Fruit fly (Drosophila melanogaster): ENCODE measurements around the gene Archease.
A peak's percentile ranks its signal among the peaks of the same experiment; 100 is the strongest.

Gene Archease

DNA sequence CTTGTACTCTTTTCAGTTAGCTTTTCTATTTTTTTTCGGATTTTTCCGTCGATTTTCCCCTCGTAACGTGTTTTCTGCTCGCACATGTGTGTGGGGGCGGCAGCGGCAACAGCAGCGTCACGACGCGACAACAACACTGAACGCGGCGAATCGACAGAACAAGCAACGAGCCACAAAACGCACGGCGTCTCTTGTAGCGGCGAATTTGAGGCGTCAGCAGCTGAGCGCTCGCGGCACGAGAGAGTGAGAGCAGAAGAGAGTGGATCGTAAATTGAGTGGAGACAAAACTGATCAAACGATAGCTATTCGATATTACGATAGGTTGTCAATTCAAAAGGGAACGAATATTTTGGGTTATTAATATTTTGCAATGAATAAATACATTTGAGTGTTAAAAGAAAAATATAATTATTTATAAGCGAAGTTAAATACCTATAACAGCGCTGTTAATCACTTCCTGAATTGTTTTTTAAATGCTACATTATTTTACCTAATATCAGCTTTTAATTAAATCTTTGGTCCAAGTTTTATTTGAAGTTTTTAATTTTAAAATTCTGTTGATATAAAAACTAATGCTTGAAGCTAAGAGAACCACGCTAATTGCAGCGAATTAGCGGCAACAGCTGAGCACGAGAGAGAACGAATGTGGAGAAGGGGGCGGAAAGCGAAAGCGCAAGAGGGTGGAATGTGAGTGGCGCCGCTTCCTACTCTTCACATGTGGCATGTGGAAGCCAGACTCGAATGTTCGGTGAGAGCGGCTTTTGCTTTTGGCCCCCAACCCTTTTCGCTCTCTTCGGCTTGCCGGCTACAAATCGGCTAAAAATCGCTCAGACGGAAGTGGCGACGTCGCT, 29.6 kb downstream of the Archease start (continued):
- peak; percentile 13 for TF ChIP-seq CG4820 (GFP tag; optimal IDR thresholded peaks at IDR 0.05)
- peak; percentile 52 for TF ChIP-seq Asciz (GFP tag; optimal IDR thresholded peaks at IDR 0.05)
- no peak for TF ChIP-seq CG30431 (GFP tag; optimal IDR thresholded peaks at IDR 0.05)
- TF ChIP-seq CG42726 (GFP tag; IDR thresholded peaks at IDR 0.05; ENCODE audit: partially characterized antibody), result no peak
- TF ChIP-seq fd96Cb (tag; optimal IDR thresholded peaks at IDR 0.05), result peak; percentile 38
- TF ChIP-seq CG17385 (GFP tag; optimal IDR thresholded peaks at IDR 0.05), result no peak
- no peak for TF ChIP-seq fru (optimal IDR thresholded peaks at IDR 0.05)
- TF ChIP-seq vvl (GFP tag; IDR thresholded peaks at IDR 0.05), result no peak
- TF ChIP-seq stc (GFP tag; IDR thresholded peaks at IDR 0.05), result no peak
- no peak for TF ChIP-seq Aef1 (GFP tag; IDR thresholded peaks at IDR 0.05)
- TF ChIP-seq CG14860 (GFP tag; IDR thresholded peaks at IDR 0.05; ENCODE audit: partially characterized antibody), result no peak
- peak; percentile 59 for TF ChIP-seq mirr (GFP tag; optimal IDR thresholded peaks at IDR 0.05)
- TF ChIP-seq CHES-1-like (GFP tag; optimal IDR thresholded peaks at IDR 0.05), result no peak
- no peak for TF ChIP-seq Dfd (GFP tag; optimal IDR thresholded peaks at IDR 0.05)
- TF ChIP-seq schlank (tag; optimal IDR thresholded peaks at IDR 0.05), result no peak
- no peak for TF ChIP-seq zfh1 (GFP tag; IDR thresholded peaks at IDR 0.05)
- TF ChIP-seq Bgb (GFP tag; IDR thresholded peaks at IDR 0.05; ENCODE audit: partially characterized antibody), result no peak
- peak; percentile 47 for TF ChIP-seq CG10267 (tag; optimal IDR thresholded peaks at IDR 0.05)
- TF ChIP-seq CG4617 (GFP tag; optimal IDR thresholded peaks at IDR 0.05; ENCODE audit: borderline replicate concordance), result no peak
- TF ChIP-seq Hsf (GFP tag; optimal IDR thresholded peaks at IDR 0.05), result no peak
- TF ChIP-seq NC2α (GFP tag; optimal IDR thresholded peaks at IDR 0.05), result no peak
- TF ChIP-seq CG3163 (GFP tag; optimal IDR thresholded peaks at IDR 0.05), result peak; percentile 84
- no peak for TF ChIP-seq CG12942 (GFP tag; optimal IDR thresholded peaks at IDR 0.05)
- no peak for TF ChIP-seq Gsc (GFP tag; IDR thresholded peaks at IDR 0.05)
- no peak for TF ChIP-seq Hmx (GFP tag; optimal IDR thresholded peaks at IDR 0.05)
- no peak for TF ChIP-seq CG7963 (GFP tag; IDR thresholded peaks at IDR 0.05; ENCODE audit: partially characterized antibody)
- no peak for TF ChIP-seq tgo (GFP tag; IDR thresholded peaks at IDR 0.05)
- peak; percentile 68 for TF ChIP-seq dmrt11E (tag; optimal IDR thresholded peaks at IDR 0.05)
- no peak for TF ChIP-seq CG8944 (GFP tag; optimal IDR thresholded peaks at IDR 0.05)
- TF ChIP-seq unpg (GFP tag; optimal IDR thresholded peaks at IDR 0.05), result peak; percentile 36
- TF ChIP-seq kah (GFP tag; optimal IDR thresholded peaks at IDR 0.05), result no peak
- TF ChIP-seq Dip3 (GFP tag; optimal IDR thresholded peaks at IDR 0.05), result no peak
- TF ChIP-seq Atf6 (GFP tag; IDR thresholded peaks at IDR 0.05), result no peak
- no peak for TF ChIP-seq vnd (GFP tag; IDR thresholded peaks at IDR 0.05; ENCODE audit: partially characterized antibody)
- TF ChIP-seq Deaf1 (tag; optimal IDR thresholded peaks at IDR 0.05), result peak; percentile 13
- peak; percentile 75 for TF ChIP-seq CG15601 (tag; optimal IDR thresholded peaks at IDR 0.05)
- TF ChIP-seq PHDP (tag; optimal IDR thresholded peaks at IDR 0.05), result peak; percentile 30
- no peak for TF ChIP-seq rib (GFP tag; IDR thresholded peaks at IDR 0.05)
- TF ChIP-seq CG34422 (GFP tag; IDR thresholded peaks at IDR 0.05), result no peak
- TF ChIP-seq CG11247 (GFP tag; IDR thresholded peaks at IDR 0.05), result no peak
- peak; percentile 31 for TF ChIP-seq trem (tag; optimal IDR thresholded peaks at IDR 0.05)
- TF ChIP-seq slou (GFP tag; optimal IDR thresholded peaks at IDR 0.05), result no peak
- TF ChIP-seq Dp (GFP tag; optimal IDR thresholded peaks at IDR 0.05), result no peak
- peak; percentile 4 for TF ChIP-seq CG9817 (tag; optimal IDR thresholded peaks at IDR 0.05)
- TF ChIP-seq Sry-δ (GFP tag; optimal IDR thresholded peaks at IDR 0.05), result peak; percentile 27
- peak; percentile 27 for TF ChIP-seq CG12155 (GFP tag; optimal IDR thresholded peaks at IDR 0.05)
- TF ChIP-seq CG10565 (GFP tag; optimal IDR thresholded peaks at IDR 0.05), result no peak
- no peak for TF ChIP-seq lmd (GFP tag; IDR thresholded peaks at IDR 0.05)
- TF ChIP-seq CG6175 (GFP tag; IDR thresholded peaks at IDR 0.05), result no peak
- no peak for TF ChIP-seq Mrtf (GFP tag; IDR thresholded peaks at IDR 0.05)
